Fruit fly (Drosophila melanogaster): ENCODE data around the gene CG18304.

Gene CG18304

DNA sequence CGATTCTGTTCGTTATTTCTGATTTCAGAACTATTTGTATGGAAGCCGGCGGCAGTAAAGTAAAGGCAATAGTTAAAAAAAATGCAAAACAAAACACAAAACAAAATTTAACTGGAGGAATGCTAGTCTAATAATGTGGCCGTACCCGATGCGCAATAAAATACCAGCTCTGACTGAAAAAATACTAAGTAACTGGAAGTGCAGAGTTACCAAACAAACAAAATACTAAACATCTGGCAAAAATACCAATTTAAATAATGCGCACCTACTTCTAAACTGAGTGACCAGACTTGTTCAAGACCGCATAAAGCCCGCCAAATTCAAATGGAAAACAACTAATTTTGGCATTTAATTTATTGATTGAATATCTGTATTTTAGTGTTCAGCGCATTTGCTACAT is 28.6 kb downstream of the CG18304 start, which contains the start of gene Wee1 (continued):
- TF ChIP-seq kah (GFP tag; optimal IDR thresholded peaks at IDR 0.05) (no peak), CG12659 (GFP tag; optimal IDR thresholded peaks at IDR 0.05) (peak; percentile 72), Sry-β (GFP tag; optimal IDR thresholded peaks at IDR 0.05) (peak; percentile 48), nerfin-1 (tag; optimal IDR thresholded peaks at IDR 0.05) (peak; percentile 99), CG2875 (GFP tag; optimal IDR thresholded peaks at IDR 0.05) (no peak), gcm (GFP tag; optimal IDR thresholded peaks at IDR 0.05) (no peak), CG15073 (GFP tag; optimal IDR thresholded peaks at IDR 0.05) (no peak), sna (GFP tag; IDR thresholded peaks at IDR 0.05; ENCODE audit: partially characterized antibody) (0 out of 2 replicates have a peak, but pooled peaks have one; percentile 25), Ets97D (GFP tag; optimal IDR thresholded peaks at IDR 0.05) (peak; percentile 55), Hr39 (optimal IDR thresholded peaks at IDR 0.05) (no peak), CG17385 (GFP tag; optimal IDR thresholded peaks at IDR 0.05) (no peak), amos (GFP tag; IDR thresholded peaks at IDR 0.05; ENCODE audit: partially characterized antibody) (no peak), tll (GFP tag; optimal IDR thresholded peaks at IDR 0.05) (no peak), CG17186 (GFP tag; optimal IDR thresholded peaks at IDR 0.05) (peak; percentile 65), salm (tag; optimal IDR thresholded peaks at IDR 0.05) (no peak), Dek (tag; optimal IDR thresholded peaks at IDR 0.05) (no peak), crp (GFP tag; optimal IDR thresholded peaks at IDR 0.05) (peak in 1 of 2 experiments; percentile 7), CG43689 (GFP tag; IDR thresholded peaks at IDR 0.05) (no peak), CG9727 (GFP tag; optimal IDR thresholded peaks at IDR 0.05) (no peak), CG33213 (GFP tag; optimal IDR thresholded peaks at IDR 0.05) (peak; percentile 40), Neu2 (GFP tag; optimal IDR thresholded peaks at IDR 0.05; ENCODE audit: borderline replicate concordance) (no peak), CG13424 (tag; optimal IDR thresholded peaks at IDR 0.05) (no peak), trem (tag; optimal IDR thresholded peaks at IDR 0.05) (peak; percentile 60), Nf-YA (GFP tag; IDR thresholded peaks at IDR 0.05) (no peak)

DNA sequence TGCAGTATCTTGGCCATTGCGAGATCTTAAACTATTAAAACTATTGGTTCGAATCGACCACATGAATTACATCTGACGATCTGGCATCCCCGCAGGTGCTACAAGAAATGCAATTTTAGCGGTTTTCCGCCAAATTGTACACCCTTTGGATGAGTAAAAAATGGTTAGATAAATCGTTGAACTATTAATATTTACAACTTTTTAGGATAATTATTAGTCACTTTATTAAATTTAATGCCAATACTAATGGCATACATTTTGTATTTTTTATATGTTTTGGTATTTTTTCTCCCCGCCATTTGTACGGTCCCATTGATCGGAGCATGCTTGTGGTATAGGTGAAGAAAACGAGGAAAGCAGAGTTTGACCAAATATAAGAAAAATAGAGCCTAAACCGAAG is 34.9 kb downstream of the CG18304 start, which contains the start of the genes Polr1F and Rat1:
TSS of gene Polr1F (minus strand) at position 84 of the 400 bp plus-strand sequence.
TSS of gene Rat1 (plus strand) at position 323 of the 400 bp plus-strand sequence.
- peak; percentile 19 for TF ChIP-seq CG9727 (GFP tag; optimal IDR thresholded peaks at IDR 0.05)
- TF ChIP-seq chif (GFP tag; optimal IDR thresholded peaks at IDR 0.05): peak in 1 of 2 experiments; percentile 31
- TF ChIP-seq so (GFP tag; IDR thresholded peaks at IDR 0.05): no peak
- TF ChIP-seq MTF-1 (GFP tag; optimal IDR thresholded peaks at IDR 0.05; ENCODE audit: borderline replicate concordance): no peak
- no peak for TF ChIP-seq oc (tag; optimal IDR thresholded peaks at IDR 0.05)
- peak; percentile 55 for TF ChIP-seq CG30403 (GFP tag; optimal IDR thresholded peaks at IDR 0.05)
- TF ChIP-seq caup (GFP tag; optimal IDR thresholded peaks at IDR 0.05; ENCODE audit: severe bottlenecking): no peak
- TF ChIP-seq CG16863 (GFP tag; optimal IDR thresholded peaks at IDR 0.05): peak; percentile 43
- no peak for TF ChIP-seq Drgx (GFP tag; IDR thresholded peaks at IDR 0.05)
- TF ChIP-seq Fer2 (tag; optimal IDR thresholded peaks at IDR 0.05): no peak
- no peak for TF ChIP-seq Trl (optimal IDR thresholded peaks at IDR 0.05)
- peak; percentile 30 for TF ChIP-seq Trl (GFP tag; optimal IDR thresholded peaks at IDR 0.05)
- TF ChIP-seq nmo (GFP tag; optimal IDR thresholded peaks at IDR 0.05): peak; percentile 58
- TF ChIP-seq CG8290 (GFP tag; optimal IDR thresholded peaks at IDR 0.05): no peak
- TF ChIP-seq CG8290 (tag; optimal IDR thresholded peaks at IDR 0.05): peak in 1 of 2 experiments; percentile 3
- no peak for TF ChIP-seq CG4854 (GFP tag; optimal IDR thresholded peaks at IDR 0.05)
- no peak for TF ChIP-seq HLHmδ (GFP tag; optimal IDR thresholded peaks at IDR 0.05)
- no peak for TF ChIP-seq CG1233 (GFP tag; optimal IDR thresholded peaks at IDR 0.05)
- peak; percentile 63 for TF ChIP-seq CG17829 (tag; optimal IDR thresholded peaks at IDR 0.05)
- TF ChIP-seq Dll (GFP tag; IDR thresholded peaks at IDR 0.05; ENCODE audit: partially characterized antibody): peak; percentile 39; the same call in 1 of the 4 replicates
- no peak for TF ChIP-seq inv (GFP tag; IDR thresholded peaks at IDR 0.05; ENCODE audit: partially characterized antibody)
- peak; percentile 2 for TF ChIP-seq CG3281 (GFP tag; optimal IDR thresholded peaks at IDR 0.05)
- TF ChIP-seq pfk (GFP tag; optimal IDR thresholded peaks at IDR 0.05): no peak
- TF ChIP-seq CG8765 (GFP tag; IDR thresholded peaks at IDR 0.05): no peak
- TF ChIP-seq crp (GFP tag; optimal IDR thresholded peaks at IDR 0.05): peak in 1 of 2 experiments; percentile 46
- TF ChIP-seq CG11093 (GFP tag; IDR thresholded peaks at IDR 0.05): no peak
- no peak for TF ChIP-seq Atf3 (GFP tag; optimal IDR thresholded peaks at IDR 0.05)
- no peak for TF ChIP-seq pum (GFP tag; optimal IDR thresholded peaks at IDR 0.05)
